Fruit fly (Drosophila melanogaster) whole organism, embryonic: ENCODE data around the gene Nup107.

Experiments
- Bgb ChIP-seq: fragments of 200-800 bp; sonication (Bioruptor generic); IDR thresholded peaks from 2 replicates; pipeline ENCODE4 v1.3.6; 2022; ENCODE audit warnings: missing biosample characterization, missing genetic modification characterization; ENCODE audit not compliant: partially characterized antibody
- CG11504 ChIP-seq: fragments of 200-800 bp; sonication (Bioruptor generic); optimal IDR thresholded peaks from 3 replicates; lab custom pipeline; 2019; ENCODE audit warnings: missing biosample characterization, mild to moderate bottlenecking, missing genetic modification characterization, moderate library complexity
- CG12104 ChIP-seq: fragments of 200-800 bp; sonication (Bioruptor generic); optimal IDR thresholded peaks from 3 replicates; lab custom pipeline; 2016; ENCODE audit warnings: missing biosample characterization, missing genetic modification characterization
- CG12155 ChIP-seq: fragments of 200-800 bp; sonication (Bioruptor generic); optimal IDR thresholded peaks from 3 replicates; lab custom pipeline; 2016; ENCODE audit warnings: missing biosample characterization, missing genetic modification characterization
- CG13123 ChIP-seq: fragments of 200-800 bp; sonication (Bioruptor generic); optimal IDR thresholded peaks from 2 replicates; lab custom pipeline; 2016; ENCODE audit warnings: missing biosample characterization, missing genetic modification characterization
- CG13775 ChIP-seq: fragments of 200-800 bp; sonication (Bioruptor generic); optimal IDR thresholded peaks from 3 replicates; lab custom pipeline; 2017; ENCODE audit warnings: missing biosample characterization, mild to moderate bottlenecking, missing genetic modification characterization
- CG14050 ChIP-seq: fragments of 200-800 bp; sonication (Bioruptor generic); IDR thresholded peaks from 3 replicates; pipeline ENCODE4 v1.3.6; 2022; ENCODE audit warnings: missing biosample characterization, missing genetic modification characterization
- CG14710 ChIP-seq: fragments of 200-800 bp; sonication (Bioruptor generic); optimal IDR thresholded peaks from 3 replicates; lab custom pipeline; 2019; ENCODE audit warnings: missing biosample characterization, mild to moderate bottlenecking, missing genetic modification characterization, moderate library complexity
- CG17829 ChIP-seq: fragments of 200-800 bp; optimal IDR thresholded peaks from 2 replicates; lab custom pipeline; 2019; ENCODE audit warnings: missing biosample characterization, mild to moderate bottlenecking, missing genetic modification characterization, moderate library complexity
- CG18599 ChIP-seq: fragments of 200-800 bp; sonication (Bioruptor generic); optimal IDR thresholded peaks from 3 replicates; lab custom pipeline; 2017; ENCODE audit warnings: missing biosample characterization, missing genetic modification characterization, mild to moderate bottlenecking, moderate library complexity, missing genetic modification reagents
- CG31388 ChIP-seq: fragments of 200-800 bp; sonication (Bioruptor generic); optimal IDR thresholded peaks from 2 replicates; lab custom pipeline; 2016; ENCODE audit warnings: missing biosample characterization, missing genetic modification characterization
- CG31441 ChIP-seq: fragments of 200-800 bp; sonication (Bioruptor generic); IDR thresholded peaks from 2 replicates; pipeline ENCODE4 v1.3.6; 2022; ENCODE audit warnings: missing biosample characterization, missing genetic modification characterization
- CG3163 ChIP-seq: fragments of 200-800 bp; sonication (Bioruptor generic); optimal IDR thresholded peaks from 3 replicates; lab custom pipeline; 2016; ENCODE audit warnings: missing biosample characterization, missing genetic modification characterization
- CG33213 ChIP-seq: fragments of 200-800 bp; sonication (Bioruptor generic); optimal IDR thresholded peaks from 3 replicates; lab custom pipeline; 2016; ENCODE audit warnings: missing biosample characterization, missing genetic modification characterization
- CG3847 ChIP-seq: fragments of 200-800 bp; sonication (Bioruptor generic); IDR thresholded peaks from 2 replicates; pipeline ENCODE4 v1.3.6; 2022; ENCODE audit warnings: missing biosample characterization, missing genetic modification characterization
- CG4328 ChIP-seq: fragments of 200-800 bp; sonication (Bioruptor generic); optimal IDR thresholded peaks from 3 replicates; lab custom pipeline; 2017; ENCODE audit warnings: missing biosample characterization, missing genetic modification reagents, missing genetic modification characterization
- CG4617 ChIP-seq: fragments of 200-800 bp; sonication (Bioruptor generic); optimal IDR thresholded peaks from 3 replicates; lab custom pipeline; 2016; ENCODE audit warnings: missing biosample characterization, missing genetic modification characterization, borderline replicate concordance
- CG7963 ChIP-seq: fragments of 200-800 bp; sonication (Bioruptor generic); IDR thresholded peaks from 3 replicates; pipeline ENCODE4 v1.3.6; 2022; ENCODE audit warnings: missing biosample characterization, missing genetic modification characterization; ENCODE audit not compliant: partially characterized antibody
- D ChIP-seq, 2 experiments: fragments of 200-800 bp in 1 of 2; fragments of >200 bp in 1 of 2; sonication (Bioruptor generic) in 1 of 2; optimal IDR thresholded peaks; 2 replicates in 1 of 2; 3 replicates in 1 of 2; lab custom pipeline; 2017; ENCODE audit warnings: mild to moderate bottlenecking in 1 of 2, missing biosample characterization in 1 of 2, missing genetic modification characterization in 1 of 2, missing genetic modification reagents in 1 of 2
- Ets97D ChIP-seq: fragments of 200-800 bp; sonication (Bioruptor generic); optimal IDR thresholded peaks from 3 replicates; lab custom pipeline; 2016; ENCODE audit warnings: missing biosample characterization, missing genetic modification characterization
- Jarid2 ChIP-seq: fragments of 200-800 bp; sonication (Bioruptor generic); optimal IDR thresholded peaks from 3 replicates; lab custom pipeline; 2017; ENCODE audit warnings: mild to moderate bottlenecking, missing biosample characterization, missing genetic modification reagents, missing genetic modification characterization
- Kr ChIP-seq: fragments of 200-800 bp; sonication (Bioruptor generic); optimal IDR thresholded peaks from 2 replicates; lab custom pipeline; 2017; ENCODE audit warnings: missing biosample characterization, mild to moderate bottlenecking, missing genetic modification characterization
- NC2β ChIP-seq: fragments of 200-800 bp; sonication (Bioruptor generic); optimal IDR thresholded peaks from 2 replicates; lab custom pipeline; 2016; ENCODE audit warnings: missing biosample characterization, missing genetic modification characterization
- Neu2 ChIP-seq: fragments of 200-800 bp; sonication (Bioruptor generic); optimal IDR thresholded peaks from 3 replicates; lab custom pipeline; 2016; ENCODE audit warnings: missing biosample characterization, missing genetic modification characterization, borderline replicate concordance
- Taf1 ChIP-seq: fragments of 200-800 bp; sonication (Bioruptor generic); IDR thresholded peaks from 2 replicates; pipeline ENCODE4 v1.3.6; 2022; ENCODE audit warnings: missing biosample characterization, missing genetic modification characterization
- Tbp ChIP-seq: fragments of >200 bp; optimal IDR thresholded peaks from 2 replicates; lab custom pipeline; 2018; ENCODE audit warnings: missing biosample characterization, missing genetic modification characterization
- YL-1 ChIP-seq: fragments of 200-800 bp; sonication (Bioruptor generic); optimal IDR thresholded peaks from 3 replicates; lab custom pipeline; 2017; ENCODE audit warnings: missing biosample characterization, mild to moderate bottlenecking, missing genetic modification characterization
- amos ChIP-seq: fragments of 200-800 bp; sonication (Bioruptor generic); IDR thresholded peaks from 2 replicates; pipeline ENCODE4 v1.3.6; 2022; ENCODE audit warnings: missing biosample characterization, missing genetic modification characterization; ENCODE audit not compliant: partially characterized antibody
- cato ChIP-seq: fragments of 200-800 bp; sonication (Bioruptor generic); optimal IDR thresholded peaks from 2 replicates; lab custom pipeline; 2016; ENCODE audit warnings: missing biosample characterization, missing genetic modification characterization, borderline replicate concordance
- chm ChIP-seq: fragments of 200-800 bp; sonication (Bioruptor generic); IDR thresholded peaks from 2 replicates; pipeline ENCODE4 v1.3.6; 2022; ENCODE audit warnings: missing biosample characterization, missing genetic modification characterization
- en ChIP-seq: fragments of 200-800 bp; sonication (Bioruptor generic); optimal IDR thresholded peaks from 2 replicates; lab custom pipeline; 2016; ENCODE audit warnings: missing biosample characterization, missing genetic modification characterization
- gem ChIP-seq: fragments of 200-800 bp; sonication (Bioruptor generic); optimal IDR thresholded peaks from 2 replicates; lab custom pipeline; 2019; ENCODE audit warnings: missing biosample characterization, mild to moderate bottlenecking, missing genetic modification characterization, moderate library complexity
- grn ChIP-seq: fragments of 200-800 bp; sonication (Bioruptor generic); optimal IDR thresholded peaks from 3 replicates; lab custom pipeline; 2017; ENCODE audit warnings: missing biosample characterization, missing genetic modification characterization
- gsb-n ChIP-seq: fragments of 200-800 bp; sonication (Bioruptor generic); optimal IDR thresholded peaks from 3 replicates; lab custom pipeline; 2018; ENCODE audit warnings: missing biosample characterization, mild to moderate bottlenecking, missing genetic modification characterization
- inv ChIP-seq: fragments of 200-800 bp; sonication (Bioruptor generic); IDR thresholded peaks from 2 replicates; pipeline ENCODE4 v1.3.6; 2022; ENCODE audit warnings: missing biosample characterization, missing genetic modification characterization; ENCODE audit not compliant: partially characterized antibody
- jigr1 ChIP-seq: fragments of 200-800 bp; sonication (Bioruptor generic); IDR thresholded peaks from 3 replicates; pipeline ENCODE4 v1.3.6; 2022; ENCODE audit warnings: missing biosample characterization, missing genetic modification characterization
- knrl ChIP-seq: fragments of 200-800 bp; sonication (Bioruptor generic); IDR thresholded peaks from 3 replicates; pipeline ENCODE4 v1.3.6; 2022; ENCODE audit warnings: missing biosample characterization, missing genetic modification characterization; ENCODE audit not compliant: partially characterized antibody
- lab ChIP-seq: fragments of 200-800 bp; sonication (Bioruptor generic); optimal IDR thresholded peaks from 3 replicates; lab custom pipeline; 2017; ENCODE audit warnings: missing biosample characterization, missing genetic modification characterization, mild to moderate bottlenecking, moderate library complexity, missing genetic modification reagents
- nau ChIP-seq: fragments of 200-800 bp; sonication (Bioruptor generic); optimal IDR thresholded peaks from 3 replicates; lab custom pipeline; 2017; ENCODE audit warnings: missing biosample characterization, mild to moderate bottlenecking, missing genetic modification characterization, missing genetic modification reagents
- nerfin-1 ChIP-seq: fragments of 200-800 bp; sonication (Bioruptor generic); optimal IDR thresholded peaks from 3 replicates; lab custom pipeline; 2019; ENCODE audit warnings: missing biosample characterization, mild to moderate bottlenecking, missing genetic modification characterization, moderate library complexity
- pan ChIP-seq, 4 experiments: fragments of >200 bp in 3 of 4; fragments of 200-800 bp in 1 of 4; sonication (Bioruptor generic) in 1 of 4; optimal IDR thresholded peaks in 3 of 4; IDR thresholded peaks in 1 of 4; 2 replicates each; pipeline versions ENCODE4 v1.3.6 to Lab custom; 2017 to 2022; ENCODE audit warnings: missing biosample characterization in 2 of 4, missing genetic modification characterization in 2 of 4, mixed read lengths in 1 of 4
- psq ChIP-seq: fragments of 200-800 bp; sonication (Bioruptor generic); optimal IDR thresholded peaks from 2 replicates; lab custom pipeline; 2017; ENCODE audit warnings: missing biosample characterization, missing genetic modification characterization
- row ChIP-seq: fragments of 200-800 bp; sonication (Bioruptor generic); IDR thresholded peaks from 3 replicates; pipeline ENCODE4 v1.3.6; 2022; ENCODE audit warnings: missing biosample characterization, missing genetic modification characterization
- seq ChIP-seq: fragments of 200-800 bp; sonication (Bioruptor generic); IDR thresholded peaks from 2 replicates; pipeline ENCODE4 v1.3.6; 2022; ENCODE audit warnings: missing biosample characterization, missing genetic modification characterization
- slou ChIP-seq: fragments of 200-800 bp; sonication (Bioruptor generic); optimal IDR thresholded peaks from 3 replicates; lab custom pipeline; 2016; ENCODE audit warnings: missing biosample characterization, missing genetic modification characterization
- sna ChIP-seq: fragments of 200-800 bp; sonication (Bioruptor generic); IDR thresholded peaks from 2 replicates; pipeline ENCODE4 v1.3.6; 2022; ENCODE audit warnings: missing biosample characterization, missing genetic modification characterization; ENCODE audit not compliant: partially characterized antibody
- ssp ChIP-seq: fragments of 200-800 bp; sonication (Bioruptor generic); IDR thresholded peaks from 2 replicates; pipeline ENCODE4 v1.3.6; 2022; ENCODE audit warnings: missing biosample characterization, missing genetic modification characterization
- trem ChIP-seq: fragments of 200-800 bp; optimal IDR thresholded peaks from 3 replicates; lab custom pipeline; 2019; ENCODE audit warnings: missing biosample characterization, mild to moderate bottlenecking, missing genetic modification characterization, moderate library complexity
- twi ChIP-seq: fragments of 200-800 bp; optimal IDR thresholded peaks from 2 replicates; lab custom pipeline; 2019; ENCODE audit warnings: missing biosample characterization, mild to moderate bottlenecking, missing genetic modification characterization, moderate library complexity

Gene Nup107

DNA sequence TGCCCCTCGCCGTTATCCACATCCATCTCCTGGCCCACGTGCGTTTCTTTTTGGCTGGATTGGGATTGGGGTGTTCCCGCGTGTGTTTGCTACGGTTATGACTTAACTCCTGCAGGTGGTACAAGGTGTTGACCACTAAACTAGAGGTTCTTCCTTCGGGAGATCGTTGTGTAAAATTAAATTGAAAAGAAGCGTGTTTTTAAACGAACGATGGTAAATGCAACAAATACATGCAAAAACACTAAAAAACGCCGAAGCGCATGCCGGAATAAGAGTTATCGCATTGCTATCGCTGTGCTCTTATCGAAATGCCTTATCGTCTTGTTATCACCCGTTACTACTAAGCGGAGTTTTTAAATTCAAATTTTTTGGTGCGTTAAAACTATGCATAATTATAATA, 33.8 kb upstream of the Nup107 start, which contains the start of gene CG6724 (continued):
- no peak for TF ChIP-seq CG31388 (GFP tag; lab: Kevin White, UChicago)
- no peak for TF ChIP-seq CG33213 (GFP tag; lab: Kevin White, UChicago)
- peak; percentile 71 for TF ChIP-seq amos (GFP tag; lab: Robert Waterston, UW)
- no peak for TF ChIP-seq seq (GFP tag; lab: Robert Waterston, UW)
- peak; percentile 26 for TF ChIP-seq grn (GFP tag; lab: Kevin White, UChicago)
- TF ChIP-seq Bgb = peak; percentile 81
- peak; percentile 50 for TF ChIP-seq inv (GFP tag; lab: Robert Waterston, UW)
- TF ChIP-seq CG14050 (GFP tag; lab: Robert Waterston, UW) = no peak
- TF ChIP-seq nau (GFP tag; lab: Kevin White, UChicago) = no peak
- no peak for TF ChIP-seq Neu2
- no peak for TF ChIP-seq CG3163 (GFP tag; lab: Kevin White, UChicago)
- peak; percentile 25 for TF ChIP-seq CG17829
- TF ChIP-seq CG7963 (GFP tag; lab: Robert Waterston, UW) = peak; percentile 61; the same call in 2 of the 3 replicates
- no peak for TF ChIP-seq Jarid2 (GFP tag; lab: Kevin White, UChicago)
- TF ChIP-seq row = no peak
- TF ChIP-seq Ets97D = peak; percentile 55
- TF ChIP-seq slou (GFP tag; lab: Kevin White, UChicago) = no peak
- TF ChIP-seq CG12104 (GFP tag; lab: Kevin White, UChicago) = no peak
- no peak for TF ChIP-seq Tbp (GFP tag; lab: Kevin White, UChicago)
- TF ChIP-seq en (GFP tag; lab: Kevin White, UChicago) = no peak
- no peak for TF ChIP-seq D (optimal IDR thresholded peaks at IDR 0.05; lab: Kevin White, UChicago)
- TF ChIP-seq D (GFP tag; optimal IDR thresholded peaks at IDR 0.05; lab: Kevin White, UChicago) = no peak
- TF ChIP-seq CG13123 = no peak
- no peak for TF ChIP-seq NC2β
- peak; percentile 54 for TF ChIP-seq YL-1 (GFP tag; lab: Kevin White, UChicago)
- TF ChIP-seq psq (GFP tag; lab: Kevin White, UChicago) = no peak
- peak; percentile 63; the same call in 1 of the 2 replicates for TF ChIP-seq sna (GFP tag; lab: Robert Waterston, UW)
- TF ChIP-seq ssp = no peak
- no peak for TF ChIP-seq gem (tag; lab: Kevin White, UChicago)
- TF ChIP-seq cato (GFP tag; lab: Kevin White, UChicago) = no peak
- TF ChIP-seq gsb-n (tag; lab: Kevin White, UChicago) = no peak
- no peak for TF ChIP-seq CG13775 (GFP tag; lab: Kevin White, UChicago)
- TF ChIP-seq chm (GFP tag; lab: Robert Waterston, UW) = no peak
- TF ChIP-seq CG3847 (GFP tag; lab: Robert Waterston, UW) = no peak
- peak; percentile 69 for TF ChIP-seq CG4617 (GFP tag; lab: Kevin White, UChicago)
- peak; percentile 50 for TF ChIP-seq trem (tag; lab: Kevin White, UChicago)
- TF ChIP-seq knrl = peak; percentile 55; the same call in 2 of the 3 replicates
- TF ChIP-seq pan (optimal IDR thresholded peaks at IDR 0.05; lab: Kevin White, UChicago) = no peak
- no peak for TF ChIP-seq pan (GFP tag; optimal IDR thresholded peaks at IDR 0.05 in 1 of 2, IDR thresholded peaks at IDR 0.05 in 1 of 2)
- no peak for TF ChIP-seq Taf1 (GFP tag; lab: Robert Waterston, UW)
- no peak for TF ChIP-seq jigr1 (GFP tag; lab: Robert Waterston, UW)
- no peak for TF ChIP-seq CG12155
- no peak for TF ChIP-seq CG31441
- no peak for TF ChIP-seq Kr (GFP tag; lab: Kevin White, UChicago)
- no peak for TF ChIP-seq lab (GFP tag; lab: Kevin White, UChicago)
- TF ChIP-seq nerfin-1 (tag; lab: Kevin White, UChicago) = no peak
- no peak for TF ChIP-seq CG11504 (tag; lab: Kevin White, UChicago)
- TF ChIP-seq CG18599 (GFP tag; lab: Kevin White, UChicago) = no peak
- TF ChIP-seq CG4328 (GFP tag; lab: Kevin White, UChicago) = no peak
- TF ChIP-seq twi (tag; lab: Kevin White, UChicago) = no peak
- TF ChIP-seq CG14710 = peak; percentile 24
